Fruit fly (Drosophila melanogaster): ENCODE data around the gene MED20.

Gene MED20

DNA sequence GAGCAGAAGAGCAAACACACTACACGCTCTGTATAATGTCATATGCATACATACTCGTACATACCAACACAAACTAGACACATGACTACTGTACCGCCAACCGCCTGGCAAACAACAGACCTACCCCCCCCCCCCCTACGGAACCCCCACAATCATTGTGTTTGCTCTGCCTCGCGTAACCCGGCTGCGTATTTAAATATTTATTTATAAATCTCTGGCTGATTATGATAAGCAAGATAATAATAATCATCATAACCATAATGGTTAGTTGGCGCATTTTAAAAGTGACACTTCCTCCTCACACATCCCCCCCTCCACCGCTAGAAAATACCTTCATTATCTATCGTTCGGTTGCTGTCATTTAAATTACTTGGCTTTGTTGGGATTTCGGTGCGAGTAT lies 24.8 kb upstream of the MED20 start (continued):
- TF ChIP-seq CG7786 (GFP tag; optimal IDR thresholded peaks at IDR 0.05) (no peak), CG15696 (tag; optimal IDR thresholded peaks at IDR 0.05) (peak; percentile 61), Hmr (GFP tag; optimal IDR thresholded peaks at IDR 0.05) (peak; percentile 83), CG33213 (GFP tag; optimal IDR thresholded peaks at IDR 0.05) (no peak), jumu (GFP tag; optimal IDR thresholded peaks at IDR 0.05) (no peak), CG14965 (GFP tag; optimal IDR thresholded peaks at IDR 0.05; ENCODE audit: borderline replicate concordance) (no peak), CG1529 (GFP tag; optimal IDR thresholded peaks at IDR 0.05) (no peak), corto (GFP tag; optimal IDR thresholded peaks at IDR 0.05) (no peak), Stat92E (GFP tag; optimal IDR thresholded peaks at IDR 0.05) (no peak), lab (GFP tag; optimal IDR thresholded peaks at IDR 0.05) (peak; percentile 90), fru (optimal IDR thresholded peaks at IDR 0.05) (no peak), CG10565 (GFP tag; optimal IDR thresholded peaks at IDR 0.05) (no peak), lilli (GFP tag; optimal IDR thresholded peaks at IDR 0.05) (no peak), CG15601 (tag; optimal IDR thresholded peaks at IDR 0.05) (peak; percentile 59), Atf3 (GFP tag; optimal IDR thresholded peaks at IDR 0.05) (no peak), CrebB (tag; optimal IDR thresholded peaks at IDR 0.05) (peak; percentile 63), z (GFP tag; IDR thresholded peaks at IDR 0.05) (no peak), CG9215 (GFP tag; IDR thresholded peaks at IDR 0.05) (no peak), pzg (GFP tag; optimal IDR thresholded peaks at IDR 0.05) (no peak), CG32532 (GFP tag; IDR thresholded peaks at IDR 0.05) (no peak), seq (GFP tag; IDR thresholded peaks at IDR 0.05) (peak; percentile 31), sna (GFP tag; IDR thresholded peaks at IDR 0.05; ENCODE audit: partially characterized antibody) (no peak), MTF-1 (GFP tag; optimal IDR thresholded peaks at IDR 0.05; ENCODE audit: borderline replicate concordance) (peak; percentile 45), Bgb (GFP tag; IDR thresholded peaks at IDR 0.05; ENCODE audit: partially characterized antibody) (no peak), MBD-R2 (GFP tag; IDR thresholded peaks at IDR 0.05) (no peak), ATbp (GFP tag; optimal IDR thresholded peaks at IDR 0.05) (peak; percentile 67), CG17612 (GFP tag; IDR thresholded peaks at IDR 0.05) (no peak), C15 (GFP tag; IDR thresholded peaks at IDR 0.05) (no peak), Drgx (GFP tag; IDR thresholded peaks at IDR 0.05) (no peak), Rx (GFP tag; IDR thresholded peaks at IDR 0.05) (no peak), CG12236 (GFP tag; optimal IDR thresholded peaks at IDR 0.05) (no peak), Nf-YB (GFP tag; optimal IDR thresholded peaks at IDR 0.05) (peak; percentile 26), CG4707 (GFP tag; optimal IDR thresholded peaks at IDR 0.05) (peak; percentile 17), phol (tag; optimal IDR thresholded peaks at IDR 0.05) (no peak), Lhr (GFP tag; optimal IDR thresholded peaks at IDR 0.05) (peak; percentile 33), Oaz (GFP tag; IDR thresholded peaks at IDR 0.05) (no peak), dmrt11E (tag; optimal IDR thresholded peaks at IDR 0.05) (peak; percentile 18), ab (GFP tag; optimal IDR thresholded peaks at IDR 0.05) (no peak), CG9609 (GFP tag; optimal IDR thresholded peaks at IDR 0.05) (no peak), CG15479 (GFP tag; optimal IDR thresholded peaks at IDR 0.05) (peak; percentile 80), amos (GFP tag; IDR thresholded peaks at IDR 0.05; ENCODE audit: partially characterized antibody) (no peak), CG1832 (GFP tag; optimal IDR thresholded peaks at IDR 0.05) (no peak), BtbVII (GFP tag; optimal IDR thresholded peaks at IDR 0.05) (peak; percentile 82), ewg (GFP tag; optimal IDR thresholded peaks at IDR 0.05) (peak; percentile 19), CG17829 (tag; optimal IDR thresholded peaks at IDR 0.05) (no peak), sug (tag; optimal IDR thresholded peaks at IDR 0.05) (peak; percentile 89), al (GFP tag; IDR thresholded peaks at IDR 0.05) (no peak), chm (GFP tag; IDR thresholded peaks at IDR 0.05) (peak; percentile 46; the same call in 1 of the 2 replicates), Ptx1 (GFP tag; IDR thresholded peaks at IDR 0.05) (no peak), CG4730 (GFP tag; IDR thresholded peaks at IDR 0.05) (no peak), CG10366 (GFP tag; IDR thresholded peaks at IDR 0.05) (no peak)

Data from whole organism, embryonic.